Fruit fly (Drosophila melanogaster): ENCODE measurements around the gene fusl.

Gene fusl

dm6 chr2L:5338024-5338720 lies at the start of gene fusl:
Gene fusl (minus strand): TSS chr2L:5338073.
- TF ChIP-seq fkh (GFP tag; optimal IDR thresholded peaks at IDR 0.05): peak; percentile 50
- no peak for TF ChIP-seq CG3032 (tag; optimal IDR thresholded peaks at IDR 0.05)
- TF ChIP-seq cyc (GFP tag; optimal IDR thresholded peaks at IDR 0.05): no peak
- no peak for TF ChIP-seq CG32006 (GFP tag; optimal IDR thresholded peaks at IDR 0.05)
- TF ChIP-seq fd59A (GFP tag; optimal IDR thresholded peaks at IDR 0.05): no peak
- TF ChIP-seq svp (GFP tag): peak; percentile 98

dm6 chr2L:5386261-5386660 lies 48.4 kb upstream of the fusl start:
- peak; percentile 1 for TF ChIP-seq CG11902 (GFP tag; optimal IDR thresholded peaks at IDR 0.05)
- TF ChIP-seq CG6276 (GFP tag; optimal IDR thresholded peaks at IDR 0.05): no peak
- TF ChIP-seq CG1621 (tag; optimal IDR thresholded peaks at IDR 0.05): no peak
- peak; percentile 11 for TF ChIP-seq lz (GFP tag; optimal IDR thresholded peaks at IDR 0.05)
- TF ChIP-seq fd85E (GFP tag; optimal IDR thresholded peaks at IDR 0.05): no peak
- TF ChIP-seq CG8319 (GFP tag; optimal IDR thresholded peaks at IDR 0.05): no peak
- peak; percentile 51 for TF ChIP-seq OdsH (GFP tag; optimal IDR thresholded peaks at IDR 0.05)
- no peak for TF ChIP-seq spab (GFP tag; optimal IDR thresholded peaks at IDR 0.05)
- TF ChIP-seq Sox14 (GFP tag; optimal IDR thresholded peaks at IDR 0.05): no peak
- no peak for TF ChIP-seq Smox (GFP tag; optimal IDR thresholded peaks at IDR 0.05)
- no peak for TF ChIP-seq ss (GFP tag; optimal IDR thresholded peaks at IDR 0.05)
- TF ChIP-seq CG6808 (GFP tag; optimal IDR thresholded peaks at IDR 0.05): no peak
- peak; percentile 20 for TF ChIP-seq pdm3 (GFP tag; optimal IDR thresholded peaks at IDR 0.05)
- no peak for TF ChIP-seq dsx (GFP tag; optimal IDR thresholded peaks at IDR 0.05; ENCODE audit: poor library complexity, severe bottlenecking)
- no peak for TF ChIP-seq CG15336 (GFP tag; IDR thresholded peaks at IDR 0.05)
- peak; percentile 34; the same call in 1 of the 3 replicates for TF ChIP-seq CG8119 (GFP tag; IDR thresholded peaks at IDR 0.05)
- TF ChIP-seq fd59A (GFP tag; optimal IDR thresholded peaks at IDR 0.05): no peak
- TF ChIP-seq CG8632 (GFP tag; optimal IDR thresholded peaks at IDR 0.05): no peak
- no peak for TF ChIP-seq Hr39 (GFP tag; optimal IDR thresholded peaks at IDR 0.05)
- no peak for TF ChIP-seq salr (GFP tag; optimal IDR thresholded peaks at IDR 0.05)
- no peak for TF ChIP-seq CG7368 (GFP tag; optimal IDR thresholded peaks at IDR 0.05)
- TF ChIP-seq Eip93F (GFP tag; optimal IDR thresholded peaks at IDR 0.05): no peak
- TF ChIP-seq CG32006 (GFP tag; optimal IDR thresholded peaks at IDR 0.05): peak; percentile 33
- no peak for TF ChIP-seq dac (GFP tag; optimal IDR thresholded peaks at IDR 0.05)
- peak; percentile 70 for TF ChIP-seq svp (GFP tag)
- TF ChIP-seq CG4318 (GFP tag; optimal IDR thresholded peaks at IDR 0.05): no peak
- TF ChIP-seq Sox15 (GFP tag; optimal IDR thresholded peaks at IDR 0.05): no peak
- TF ChIP-seq Lpt (GFP tag; optimal IDR thresholded peaks at IDR 0.05): no peak
- no peak for TF ChIP-seq net (GFP tag; optimal IDR thresholded peaks at IDR 0.05)
- no peak for TF ChIP-seq CG16779 (tag; optimal IDR thresholded peaks at IDR 0.05)
- TF ChIP-seq CG10669 (GFP tag; optimal IDR thresholded peaks at IDR 0.05): peak; percentile 4
- peak; percentile 20 for TF ChIP-seq Eip75B (GFP tag; optimal IDR thresholded peaks at IDR 0.05)
- TF ChIP-seq Ets21C (GFP tag; optimal IDR thresholded peaks at IDR 0.05): no peak
- peak; percentile 22 for TF ChIP-seq CG10631 (GFP tag; optimal IDR thresholded peaks at IDR 0.05)
- no peak for TF ChIP-seq fkh (GFP tag; optimal IDR thresholded peaks at IDR 0.05)
- TF ChIP-seq esn (GFP tag; optimal IDR thresholded peaks at IDR 0.05): peak; percentile 66
- no peak for TF ChIP-seq topi (GFP tag; optimal IDR thresholded peaks at IDR 0.05)
- TF ChIP-seq Hr38 (GFP tag; optimal IDR thresholded peaks at IDR 0.05): no peak
- TF ChIP-seq Ets96B (tag; optimal IDR thresholded peaks at IDR 0.05): no peak
- no peak for TF ChIP-seq CG3032 (tag; optimal IDR thresholded peaks at IDR 0.05)
- peak; percentile 28 for TF ChIP-seq Met (GFP tag; optimal IDR thresholded peaks at IDR 0.05)
- peak; percentile 77 for TF ChIP-seq Eip78C (GFP tag)
- peak; percentile 24 for TF ChIP-seq CG6792 (GFP tag; optimal IDR thresholded peaks at IDR 0.05)
- peak; percentile 37 for TF ChIP-seq achi (GFP tag; optimal IDR thresholded peaks at IDR 0.05)
- TF ChIP-seq CG3919 (GFP tag; optimal IDR thresholded peaks at IDR 0.05): peak; percentile 23
- no peak for TF ChIP-seq CG11762 (GFP tag; optimal IDR thresholded peaks at IDR 0.05; ENCODE audit: insufficient read depth)
- peak; percentile 53; the same call in 2 of the 3 replicates for TF ChIP-seq CG6163 (GFP tag; IDR thresholded peaks at IDR 0.05)
- TF ChIP-seq CG34406 (GFP tag; optimal IDR thresholded peaks at IDR 0.05): no peak

Measured in whole organism, prepupa.